Worm (Caenorhabditis elegans) whole organism, L3 larva: ENCODE data around the gene nhr-138.
"Not testable (repeated sequence)": the region's sequence is repeated elsewhere in the genome, so short reads cannot be mapped to it uniquely, and the experiment has no call there.

ENCODE experiments used
- R02D3.7 ChIP-seq: fragments of 150-350 bp; optimal IDR thresholded peaks from 2 replicates; lab custom pipeline; 2014; ENCODE audit warnings: missing biosample characterization, missing genetic modification characterization
- ZK546.5 ChIP-seq: sonication (generic microtip); optimal IDR thresholded peaks from 2 replicates; lab custom pipeline; 2017; ENCODE audit warnings: missing biosample characterization, missing genetic modification characterization
- aly-2 ChIP-seq: fragments of 150-350 bp; optimal IDR thresholded peaks from 2 replicates; lab custom pipeline; 2014; ENCODE audit warnings: missing biosample characterization, missing genetic modification characterization
- ceh-16 ChIP-seq: sonication (generic microtip); optimal IDR thresholded peaks from 2 replicates; lab custom pipeline; 2017; ENCODE audit warnings: missing biosample characterization, missing genetic modification characterization
- ceh-28 ChIP-seq: fragments of 150-350 bp; optimal IDR thresholded peaks from 2 replicates; lab custom pipeline; 2014; ENCODE audit warnings: missing biosample characterization, missing genetic modification reagents, missing genetic modification characterization
- ceh-9 ChIP-seq: sonication (generic microtip); optimal IDR thresholded peaks from 2 replicates; lab custom pipeline; 2018; ENCODE audit warnings: missing biosample characterization, missing genetic modification characterization
- egl-5 ChIP-seq: fragments of 150-350 bp; optimal IDR thresholded peaks from 2 replicates; lab custom pipeline; 2017; ENCODE audit warnings: missing biosample characterization, missing genetic modification reagents, missing genetic modification characterization, inconsistent platforms
- elt-1 ChIP-seq: fragments of 150-350 bp; optimal IDR thresholded peaks from 2 replicates; lab custom pipeline; 2014; ENCODE audit warnings: missing biosample characterization, missing genetic modification characterization
- elt-2 ChIP-seq: sonication (generic microtip); optimal IDR thresholded peaks from 2 replicates; lab custom pipeline; 2016; ENCODE audit warnings: missing genetic modification reagents, mild to moderate bottlenecking, missing genetic modification characterization, missing compliant biosample characterization
- elt-3 ChIP-seq, 3 experiments: fragments of 150-350 bp in 1 of 3; sonication (generic microtip) in 2 of 3; optimal IDR thresholded peaks; 2 replicates in 2 of 3; 4 replicates in 1 of 3; lab custom pipeline; 2014 to 2017; ENCODE audit warnings: missing biosample characterization in 3 of 3, missing genetic modification characterization in 3 of 3
- eor-1 ChIP-seq, 2 experiments: fragments of 150-350 bp; optimal IDR thresholded peaks; 2 replicates each; lab custom pipeline; 2014 to 2018; ENCODE audit warnings: missing biosample characterization in 2 of 2, missing genetic modification characterization in 2 of 2
- fkh-10 ChIP-seq: sonication (generic microtip); optimal IDR thresholded peaks from 2 replicates; lab custom pipeline; 2017; ENCODE audit warnings: missing biosample characterization, missing genetic modification reagents, missing genetic modification characterization
- fkh-2 ChIP-seq: fragments of 150-350 bp; optimal IDR thresholded peaks from 2 replicates; lab custom pipeline; 2014; ENCODE audit warnings: missing biosample characterization, missing genetic modification reagents, missing genetic modification characterization
- fos-1 ChIP-seq: fragments of 150-350 bp; optimal IDR thresholded peaks from 2 replicates; lab custom pipeline; 2014; ENCODE audit warnings: missing biosample characterization, missing genetic modification characterization
- hmg-11 ChIP-seq: sonication (generic microtip); optimal IDR thresholded peaks from 2 replicates; lab custom pipeline; 2016; ENCODE audit warnings: missing genetic modification characterization, missing compliant biosample characterization
- jun-1 ChIP-seq: fragments of 150-350 bp; optimal IDR thresholded peaks from 2 replicates; lab custom pipeline; 2014; ENCODE audit warnings: missing biosample characterization, missing genetic modification reagents, missing genetic modification characterization
- lin-15B ChIP-seq: fragments of 150-350 bp; optimal IDR thresholded peaks from 2 replicates; lab custom pipeline; 2014; ENCODE audit warnings: missing biosample characterization, missing genetic modification characterization
- lsy-12 ChIP-seq: sonication (generic microtip); optimal IDR thresholded peaks from 2 replicates; lab custom pipeline; 2016; ENCODE audit warnings: mild to moderate bottlenecking, missing genetic modification characterization, missing compliant biosample characterization
- mml-1 ChIP-seq: fragments of 150-350 bp; sonication (generic microtip); optimal IDR thresholded peaks from 3 replicates; lab custom pipeline; 2014; ENCODE audit warnings: missing biosample characterization, missing genetic modification characterization
- nfya-1 ChIP-seq: sonication (generic microtip); optimal IDR thresholded peaks from 2 replicates; lab custom pipeline; 2017; ENCODE audit warnings: missing genetic modification characterization, mild to moderate bottlenecking, missing compliant biosample characterization, antibody characterized with exemption, moderate library complexity; ENCODE audit not compliant: insufficient read depth
- nhr-11 ChIP-seq: fragments of 150-350 bp; optimal IDR thresholded peaks from 2 replicates; lab custom pipeline; 2014; ENCODE audit warnings: missing biosample characterization, missing genetic modification characterization
- nhr-23 ChIP-seq: fragments of 150-350 bp; optimal IDR thresholded peaks from 2 replicates; lab custom pipeline; 2014; ENCODE audit warnings: missing biosample characterization, missing genetic modification reagents, missing genetic modification characterization
- nhr-237 ChIP-seq: fragments of 150-350 bp; optimal IDR thresholded peaks from 2 replicates; lab custom pipeline; 2014; ENCODE audit warnings: missing biosample characterization, missing genetic modification characterization
- nhr-28 ChIP-seq: fragments of 150-350 bp; optimal IDR thresholded peaks from 2 replicates; lab custom pipeline; 2014; ENCODE audit warnings: missing biosample characterization, missing genetic modification characterization
- nhr-43 ChIP-seq: sonication (generic microtip); optimal IDR thresholded peaks from 2 replicates; lab custom pipeline; 2016; ENCODE audit warnings: mild to moderate bottlenecking, missing genetic modification characterization, missing compliant biosample characterization; ENCODE audit not compliant: poor library complexity, severe bottlenecking
- nhr-67 ChIP-seq: fragments of 150-350 bp; optimal IDR thresholded peaks from 2 replicates; lab custom pipeline; 2014; ENCODE audit warnings: missing biosample characterization, missing genetic modification characterization
- nhr-76 ChIP-seq: fragments of 150-350 bp; sonication (generic microtip); optimal IDR thresholded peaks from 5 replicates; lab custom pipeline; 2014; ENCODE audit warnings: missing biosample characterization, missing genetic modification characterization
- nhr-77 ChIP-seq: fragments of 150-350 bp; optimal IDR thresholded peaks from 2 replicates; lab custom pipeline; 2014; ENCODE audit warnings: missing biosample characterization, missing genetic modification characterization
- pha-4 ChIP-seq: fragments of 150-350 bp; optimal IDR thresholded peaks from 2 replicates; lab custom pipeline; 2014; ENCODE audit warnings: missing biosample characterization, missing genetic modification reagents, missing genetic modification characterization
- pqm-1 ChIP-seq: fragments of 150-350 bp; optimal IDR thresholded peaks from 2 replicates; lab custom pipeline; 2017; ENCODE audit warnings: missing biosample characterization, missing genetic modification characterization, inconsistent platforms
- sea-2 ChIP-seq: fragments of 150-350 bp; sonication (generic microtip); optimal IDR thresholded peaks from 4 replicates; lab custom pipeline; 2014; ENCODE audit warnings: missing biosample characterization, missing genetic modification reagents, missing genetic modification characterization
- skn-1 ChIP-seq: fragments of 150-350 bp; optimal IDR thresholded peaks from 2 replicates; lab custom pipeline; 2014; ENCODE audit warnings: missing biosample characterization, missing genetic modification characterization
- tbx-2 ChIP-seq: sonication (generic microtip); optimal IDR thresholded peaks from 2 replicates; lab custom pipeline; 2016; ENCODE audit warnings: mild to moderate bottlenecking, missing genetic modification characterization, missing compliant biosample characterization
- unc-39 ChIP-seq: sonication (generic microtip); optimal IDR thresholded peaks from 4 replicates; lab custom pipeline; 2017; ENCODE audit warnings: missing biosample characterization, missing genetic modification characterization
- unc-62 ChIP-seq: fragments of 150-350 bp; sonication (generic microtip); optimal IDR thresholded peaks from 4 replicates; lab custom pipeline; 2014; ENCODE audit warnings: missing biosample characterization, missing genetic modification reagents, missing genetic modification characterization
- zag-1 ChIP-seq: fragments of 150-350 bp; optimal IDR thresholded peaks from 2 replicates; lab custom pipeline; 2014; ENCODE audit warnings: missing biosample characterization, missing genetic modification characterization
- ztf-11 ChIP-seq: fragments of 150-350 bp; optimal IDR thresholded peaks from 2 replicates; lab custom pipeline; 2014; ENCODE audit warnings: missing biosample characterization, missing genetic modification characterization
- ztf-4 ChIP-seq: fragments of 150-350 bp; optimal IDR thresholded peaks from 2 replicates; lab custom pipeline; 2014; ENCODE audit warnings: missing biosample characterization, missing genetic modification characterization

The nhr-138 gene

ce11 chrIV:9688715-9689114, 36.3 kb upstream of the nhr-138 start, which contains the start of gene msp-76:
TSS of gene msp-76 (plus strand) at chrIV:9689015.
- not testable (repeated sequence) for TF ChIP-seq jun-1; unc-39; skn-1 (tag; lab: Kevin White, UChicago)

- TF ChIP-seq aly-2 (tag; lab: Kevin White, UChicago) (no peak), mml-1 (tag; lab: Kevin White, UChicago) (no peak), zag-1 (tag; lab: Kevin White, UChicago) (no peak), nhr-67 (tag; lab: Kevin White, UChicago) (no peak), fkh-2 (tag; lab: Kevin White, UChicago) (no peak), nhr-237 (tag; lab: Kevin White, UChicago) (no peak), nhr-76 (tag; lab: Kevin White, UChicago) (no peak), nhr-11 (tag; lab: Kevin White, UChicago) (no peak)
- TF ChIP-seq, all 47 proteins: peak for 0
Measured at ce11 chrIV:9690644-9691043, 34.4 kb upstream of the nhr-138 start, which contains the start of gene sdz-36. TSS of gene sdz-36 (plus strand) at chrIV:9690944.

ce11 chrIV:9692874-9693273, 32.2 kb upstream of the nhr-138 start, which contains the start of gene twk-9:
TSS of gene twk-9 (plus strand) at chrIV:9693174.
- no peak for TF ChIP-seq nhr-67 (tag; lab: Kevin White, UChicago)
- no peak for TF ChIP-seq unc-39
- no peak for TF ChIP-seq hmg-11 (tag; lab: Kevin White, UChicago)
- no peak for TF ChIP-seq unc-62 (GFP tag; lab: Kevin White, UChicago)
- TF ChIP-seq lin-15B (tag; lab: Kevin White, UChicago) = no peak

- TF ChIP-seq ZK546.5 (tag; lab: Kevin White, UChicago) (no peak), nhr-23 (no peak), unc-62 (GFP tag; lab: Kevin White, UChicago) (no peak), R02D3.7 (tag; lab: Kevin White, UChicago) (no peak), pqm-1 (tag; lab: Kevin White, UChicago) (no peak), nhr-28 (tag; lab: Kevin White, UChicago) (no peak), fkh-10 (no peak), fkh-2 (tag; lab: Kevin White, UChicago) (no peak)
Measured at ce11 chrIV:9696513-9696912, 28.5 kb upstream of the nhr-138 start.

ce11 chrIV:9697869-9698268, 27.2 kb upstream of the nhr-138 start:
- TF ChIP-seq jun-1 (no peak), ceh-9 (tag; lab: Kevin White, UChicago) (no peak), elt-3 (tag; optimal IDR thresholded peaks at IDR 0.05; lab: Kevin White, UChicago) (no peak), nhr-11 (tag; lab: Kevin White, UChicago) (no peak), ceh-16 (tag; lab: Kevin White, UChicago) (no peak), zag-1 (tag; lab: Kevin White, UChicago) (no peak), unc-39 (no peak), fos-1 (tag; lab: Kevin White, UChicago) (no peak), nhr-76 (tag; lab: Kevin White, UChicago) (no peak), nhr-77 (tag; lab: Kevin White, UChicago) (no peak), elt-1 (tag; lab: Kevin White, UChicago) (no peak), fkh-2 (tag; lab: Kevin White, UChicago) (no peak), sea-2 (GFP tag; lab: Kevin White, UChicago) (no peak), lsy-12 (no peak)

- TF ChIP-seq pha-4 (tag; lab: Kevin White, UChicago) (peak; percentile 22), ZK546.5 (tag; lab: Kevin White, UChicago) (no peak), ztf-4 (tag; lab: Kevin White, UChicago) (no peak)
Measured at ce11 chrIV:9699062-9699461, 26.0 kb upstream of the nhr-138 start.

ce11 chrIV:9706704-9707197, 18.3 kb upstream of the nhr-138 start, which contains the start of the genes dcaf-1 and dph-3:
TSS of gene dcaf-1 (minus strand) at chrIV:9706723.
TSS of gene dph-3 (plus strand) at chrIV:9707147.
- TF ChIP-seq skn-1 (tag; lab: Kevin White, UChicago) = peak; percentile 80
- peak; percentile 78 for TF ChIP-seq nfya-1
- TF ChIP-seq pha-4 (tag; lab: Kevin White, UChicago) = peak; percentile 58
- TF ChIP-seq ceh-28 (tag; lab: Kevin White, UChicago) = no peak
- no peak for TF ChIP-seq tbx-2 (tag; lab: Kevin White, UChicago)
- peak; percentile 14 for TF ChIP-seq elt-2 (tag; lab: Kevin White, UChicago)
- peak; percentile 35 for TF ChIP-seq hmg-11 (tag; lab: Kevin White, UChicago)
- TF ChIP-seq nhr-43 (tag; lab: Kevin White, UChicago) = no peak
- TF ChIP-seq ztf-11 = no peak
- no peak for TF ChIP-seq ZK546.5 (tag; lab: Kevin White, UChicago)
- peak; percentile 48 for TF ChIP-seq lin-15B (tag; lab: Kevin White, UChicago)
- no peak for TF ChIP-seq sea-2 (GFP tag; lab: Kevin White, UChicago)
- TF ChIP-seq aly-2 (tag; lab: Kevin White, UChicago) = no peak
- peak; percentile 69 for TF ChIP-seq egl-5 (tag; lab: Kevin White, UChicago)
- TF ChIP-seq ceh-9 (tag; lab: Kevin White, UChicago) = no peak
- peak; percentile 22 for TF ChIP-seq nhr-23
- TF ChIP-seq eor-1 (tag; optimal IDR thresholded peaks at IDR 0.05; lab: Kevin White, UChicago) = no peak
